Worm (Caenorhabditis elegans) whole organism, midembryonic: ENCODE measurements around the gene nhr-180.

ENCODE experiments used
- T22C8.4 ChIP-seq: fragments of 200-800 bp; sonication (Bioruptor generic); IDR thresholded peaks from 2 replicates; pipeline ENCODE4 v1.3.6; 2022; ENCODE audit warnings: missing genetic modification characterization, missing compliant biosample characterization
- cog-1 ChIP-seq: sonication (generic microtip); optimal IDR thresholded peaks from 2 replicates; lab custom pipeline; 2016; ENCODE audit warnings: missing genetic modification characterization, missing compliant biosample characterization
- flt-1 ChIP-seq: fragments of 200-800 bp; sonication (Bioruptor generic); IDR thresholded peaks from 2 replicates; pipeline ENCODE4 v1.3.6; 2022; ENCODE audit warnings: missing genetic modification characterization, missing compliant biosample characterization
- ztf-29 ChIP-seq: fragments of 200-800 bp; sonication (Bioruptor generic); IDR thresholded peaks from 2 replicates; pipeline ENCODE4 v1.3.6; 2022; ENCODE audit warnings: missing genetic modification reagents, missing genetic modification characterization, missing compliant biosample characterization

ce11 chrV:708808-709207, 41.5 kb upstream of the nhr-180 start, which contains the start of gene srbc-39:
- TF ChIP-seq ztf-29 (GFP tag; lab: Robert Waterston, UW) (no peak), T22C8.4 (GFP tag; lab: Robert Waterston, UW) (no peak), flt-1 (no peak), cog-1 (tag; lab: Kevin White, UChicago) (no peak)
